Worm (Caenorhabditis elegans) whole organism, early embryonic: ENCODE measurements around the gene ctl-2.

Experiments
- B0310.2 ChIP-seq: sonication (generic microtip); optimal IDR thresholded peaks from 2 replicates; lab custom pipeline; 2016; ENCODE audit warnings: mild to moderate bottlenecking, missing genetic modification characterization, missing compliant biosample characterization
- F13C5.2 ChIP-seq: sonication (generic microtip); optimal IDR thresholded peaks from 2 replicates; lab custom pipeline; 2017; ENCODE audit warnings: mild to moderate bottlenecking, missing genetic modification characterization, inconsistent platforms, missing compliant biosample characterization
- ama-1 ChIP-seq: fragments of 150-350 bp; optimal IDR thresholded peaks from 2 replicates; lab custom pipeline; 2014
- ceh-13 ChIP-seq: fragments of 200-800 bp; sonication (Bioruptor generic); optimal IDR thresholded peaks from 2 replicates; lab custom pipeline; 2018; ENCODE audit warnings: mild to moderate bottlenecking, missing genetic modification characterization, missing compliant biosample characterization
- ceh-36 ChIP-seq: sonication (generic microtip); optimal IDR thresholded peaks from 2 replicates; lab custom pipeline; 2016; ENCODE audit warnings: missing genetic modification characterization, inconsistent platforms, missing compliant biosample characterization
- flt-1 ChIP-seq: fragments of 200-800 bp; sonication (Bioruptor generic); IDR thresholded peaks from 2 replicates; pipeline ENCODE4 v1.3.6; 2022; ENCODE audit warnings: missing genetic modification characterization, missing compliant biosample characterization
- hmbx-1 ChIP-seq: sonication (generic microtip); optimal IDR thresholded peaks from 2 replicates; lab custom pipeline; 2016; ENCODE audit warnings: mild to moderate bottlenecking, missing genetic modification characterization, missing compliant biosample characterization
- hmg-4 ChIP-seq: fragments of 200-800 bp; sonication (Bioruptor generic); optimal IDR thresholded peaks from 2 replicates; lab custom pipeline; 2018; ENCODE audit warnings: mild to moderate bottlenecking, missing genetic modification characterization, missing compliant biosample characterization
- hnd-1 ChIP-seq: sonication (generic microtip); optimal IDR thresholded peaks from 2 replicates; lab custom pipeline; 2016; ENCODE audit warnings: missing genetic modification characterization, missing compliant biosample characterization
- scrt-1 ChIP-seq: fragments of 200-800 bp; sonication (Bioruptor generic); IDR thresholded peaks from 2 replicates; pipeline ENCODE4 v1.3.6; 2022; ENCODE audit warnings: missing genetic modification characterization, missing compliant biosample characterization
- sea-1 ChIP-seq: fragments of 200-800 bp; sonication (Bioruptor generic); conservative IDR thresholded peaks from 2 replicates; pipeline ENCODE4 v1.3.6; 2022; ENCODE audit warnings: missing genetic modification characterization, missing compliant biosample characterization
- tbx-11 ChIP-seq: fragments of 200-800 bp; sonication (Bioruptor generic); IDR thresholded peaks from 2 replicates; pipeline ENCODE4 v1.3.6; 2022; ENCODE audit warnings: missing genetic modification characterization, missing compliant biosample characterization
- tbx-37 ChIP-seq: fragments of 200-800 bp; sonication (Bioruptor generic); conservative IDR thresholded peaks from 2 replicates; pipeline ENCODE4 v1.3.6; 2022; ENCODE audit warnings: missing genetic modification reagents, missing genetic modification characterization, missing compliant biosample characterization

DNA sequence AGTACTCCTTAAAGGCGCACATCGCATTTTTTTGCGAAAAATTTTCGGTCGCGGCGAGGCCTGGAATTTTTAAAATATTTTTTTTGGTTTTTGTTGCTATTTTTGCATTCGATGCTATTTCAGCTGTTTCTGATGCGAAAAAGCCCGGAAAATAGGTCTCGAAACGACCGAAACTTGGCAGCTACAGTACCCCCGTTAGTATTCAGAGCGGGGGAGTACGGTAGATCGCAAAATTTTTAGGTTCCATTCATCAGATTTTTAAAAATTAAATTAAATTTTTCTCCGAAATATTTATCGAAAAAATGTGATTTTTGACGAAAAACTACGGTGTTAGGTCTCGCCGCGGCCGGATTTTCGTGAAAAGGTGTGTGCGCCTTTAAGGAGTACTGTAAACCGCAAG, 46.0 kb downstream of the ctl-2 start:
- TF ChIP-seq ceh-36 (no peak), scrt-1 (GFP tag; lab: Robert Waterston, UW) (no peak), hnd-1 (tag; lab: Kevin White, UChicago) (no peak), ama-1 (lab: Kevin White, UChicago) (no peak), B0310.2 (no peak), sea-1 (GFP tag; lab: Robert Waterston, UW) (no peak), F13C5.2 (tag; lab: Kevin White, UChicago) (no peak), tbx-11 (GFP tag; lab: Robert Waterston, UW) (no peak), hmg-4 (GFP tag; lab: Kevin White, UChicago) (no peak), flt-1 (GFP tag; lab: Robert Waterston, UW) (no peak), ceh-13 (GFP tag; lab: Kevin White, UChicago) (no peak), tbx-37 (GFP tag; lab: Robert Waterston, UW) (no peak), hmbx-1 (no peak)
